Worm (Caenorhabditis elegans) whole organism, L1 larva: Measurements from ENCODE around the gene sas-4.

ENCODE experiments used
- aly-2 ChIP-seq: fragments of 150-350 bp; optimal IDR thresholded peaks from 2 replicates; lab custom pipeline; 2014; ENCODE audit warnings: missing biosample characterization, missing genetic modification characterization
- blmp-1 ChIP-seq: fragments of 150-350 bp; optimal IDR thresholded peaks from 2 replicates; lab custom pipeline; 2014; ENCODE audit warnings: missing biosample characterization, missing genetic modification characterization
- ceh-82 ChIP-seq, 3 experiments: fragments of 150-350 bp in 1 of 3; sonication (generic microtip) in 2 of 3; optimal IDR thresholded peaks; 2 replicates each; lab custom pipeline; 2014 to 2017; ENCODE audit warnings: missing biosample characterization in 3 of 3, missing genetic modification characterization in 3 of 3
- dpl-1 ChIP-seq, 3 experiments: fragments of 150-350 bp in 2 of 3; sonication (generic microtip) in 1 of 3; optimal IDR thresholded peaks; 2 replicates each; lab custom pipeline; 2014 to 2017; ENCODE audit warnings: missing biosample characterization in 3 of 3, missing genetic modification characterization in 3 of 3, missing genetic modification reagents in 3 of 3
- efl-1 ChIP-seq, 4 experiments: fragments of 150-350 bp; optimal IDR thresholded peaks in 3 of 4; peaks in 1 of 4; 1 replicate in 1 of 4; 2 replicates in 3 of 4; lab custom pipeline; 2014; ENCODE audit warnings: missing biosample characterization in 2 of 4, missing genetic modification characterization in 2 of 4, missing genetic modification reagents in 2 of 4
- lin-14 ChIP-seq: fragments of 200-800 bp; sonication (Bioruptor generic); optimal IDR thresholded peaks from 2 replicates; lab custom pipeline; 2018; ENCODE audit warnings: mild to moderate bottlenecking, missing genetic modification characterization, moderate library complexity, missing compliant biosample characterization
- lin-15B ChIP-seq: fragments of 150-350 bp; sonication (generic microtip); optimal IDR thresholded peaks from 3 replicates; lab custom pipeline; 2014; ENCODE audit warnings: missing biosample characterization, missing genetic modification characterization
- lin-35 ChIP-seq, 2 experiments: fragments of 150-350 bp; optimal IDR thresholded peaks; 2 replicates each; lab custom pipeline; 2014; ENCODE audit warnings: missing biosample characterization in 2 of 2, missing genetic modification characterization in 2 of 2, missing genetic modification reagents in 2 of 2
- lin-39 ChIP-seq: fragments of 150-350 bp; optimal IDR thresholded peaks from 2 replicates; lab custom pipeline; 2014; ENCODE audit warnings: missing biosample characterization, missing genetic modification reagents, missing genetic modification characterization
- lir-3 ChIP-seq: sonication (generic microtip); optimal IDR thresholded peaks from 2 replicates; lab custom pipeline; 2016; ENCODE audit warnings: mild to moderate bottlenecking, missing genetic modification characterization, moderate library complexity, missing compliant biosample characterization; ENCODE audit not compliant: poor library complexity
- lsy-2 ChIP-seq, 2 experiments: fragments of 150-350 bp; optimal IDR thresholded peaks; 2 replicates each; lab custom pipeline; 2014; ENCODE audit warnings: missing biosample characterization in 2 of 2, missing genetic modification characterization in 2 of 2
- mab-9 ChIP-seq: fragments of 200-800 bp; sonication (Bioruptor generic); IDR thresholded peaks from 2 replicates; pipeline ENCODE4 v1.3.6; 2022; ENCODE audit warnings: missing genetic modification reagents, missing genetic modification characterization, missing compliant biosample characterization
- nhr-19 ChIP-seq: fragments of 200-800 bp; sonication (Bioruptor generic); conservative IDR thresholded peaks from 2 replicates; pipeline ENCODE4 v1.3.6; 2022; ENCODE audit warnings: missing genetic modification characterization, missing compliant biosample characterization
- nhr-20 ChIP-seq: sonication (generic microtip); optimal IDR thresholded peaks from 2 replicates; lab custom pipeline; 2016; ENCODE audit warnings: mild to moderate bottlenecking, missing genetic modification characterization, missing compliant biosample characterization
- nhr-90 ChIP-seq: sonication (generic microtip); optimal IDR thresholded peaks from 2 replicates; lab custom pipeline; 2016; ENCODE audit warnings: mild to moderate bottlenecking, missing genetic modification characterization, missing compliant biosample characterization; ENCODE audit not compliant: poor library complexity
- rnt-1 ChIP-seq: sonication (generic microtip); optimal IDR thresholded peaks from 2 replicates; lab custom pipeline; 2016; ENCODE audit warnings: mild to moderate bottlenecking, missing genetic modification characterization, moderate library complexity, missing compliant biosample characterization
- skn-1 ChIP-seq: fragments of 150-350 bp; optimal IDR thresholded peaks from 2 replicates; lab custom pipeline; 2014; ENCODE audit warnings: missing biosample characterization, missing genetic modification characterization
- snu-23 ChIP-seq: sonication (generic microtip); optimal IDR thresholded peaks from 2 replicates; lab custom pipeline; 2016; ENCODE audit warnings: missing genetic modification characterization, missing compliant biosample characterization
- swsn-7 ChIP-seq: sonication (generic microtip); optimal IDR thresholded peaks from 2 replicates; lab custom pipeline; 2016; ENCODE audit warnings: missing genetic modification characterization, missing compliant biosample characterization
- tbx-2 ChIP-seq: sonication (generic microtip); optimal IDR thresholded peaks from 2 replicates; lab custom pipeline; 2016; ENCODE audit warnings: missing genetic modification characterization, missing compliant biosample characterization
- unc-86 ChIP-seq: sonication (generic microtip); optimal IDR thresholded peaks from 2 replicates; lab custom pipeline; 2016; ENCODE audit warnings: missing genetic modification characterization, missing compliant biosample characterization
- xbp-1 ChIP-seq: sonication (generic microtip); optimal IDR thresholded peaks from 2 replicates; lab custom pipeline; 2016; ENCODE audit warnings: missing genetic modification characterization, missing compliant biosample characterization

sas-4 gene

DNA sequence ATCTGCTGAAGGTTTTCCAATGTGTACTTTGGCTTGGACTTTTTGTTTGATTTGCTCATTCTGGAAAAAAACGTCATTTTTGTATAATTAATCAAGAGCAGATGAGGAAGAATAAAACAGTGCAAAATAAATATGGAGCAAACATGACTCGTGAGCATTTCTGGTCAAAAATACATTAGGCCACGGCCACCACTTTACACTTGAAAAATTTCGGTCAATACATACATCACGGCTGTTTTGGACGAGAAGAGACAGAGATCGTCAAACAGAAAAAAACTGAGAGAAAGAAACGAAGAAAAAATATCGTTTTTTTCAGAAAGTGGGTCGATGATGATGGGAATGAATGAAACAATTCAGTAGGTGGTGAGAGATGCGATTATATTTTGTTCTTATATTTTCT is 50.1 kb downstream of the sas-4 start, which contains the start of the genes F09G8.7 and crn-7:
TSS of gene F09G8.7 (minus strand) at position 60 of the 400 bp plus-strand sequence.
TSS of gene crn-7 (plus strand) at position 236 of the 400 bp plus-strand sequence.
- TF ChIP-seq ceh-82 (tag; optimal IDR thresholded peaks at IDR 0.05; lab: Kevin White, UChicago) (peak in 1 of 3 experiments; percentile 31), lin-15B (peak; percentile 15), blmp-1 (tag; lab: Kevin White, UChicago) (peak; percentile 46), snu-23 (GFP tag; lab: Kevin White, UChicago) (peak; percentile 33), dpl-1 (GFP tag; optimal IDR thresholded peaks at IDR 0.05; lab: Kevin White, UChicago) (peak in 2 of 3 experiments; percentile 36 to 44), lsy-2 (tag; optimal IDR thresholded peaks at IDR 0.05; lab: Kevin White, UChicago) (peak in 1 of 2 experiments; percentile 55), skn-1 (tag; lab: Kevin White, UChicago) (peak; percentile 25), lin-39 (no peak), nhr-90 (no peak), lir-3 (tag; lab: Kevin White, UChicago) (peak; percentile 24), tbx-2 (tag; lab: Kevin White, UChicago) (no peak), aly-2 (no peak), efl-1 (optimal IDR thresholded peaks at IDR 0.05; lab: Kevin White, UChicago) (peak; percentile 32 to 36), efl-1 (GFP tag; optimal IDR thresholded peaks at IDR 0.05 in 1 of 2; lab: Kevin White, UChicago) (peak in 1 of 2 experiments; percentile 17), lin-35 (GFP tag; optimal IDR thresholded peaks at IDR 0.05; lab: Kevin White, UChicago) (peak; percentile 23 to 31), rnt-1 (tag; lab: Kevin White, UChicago) (peak; percentile 45)

ce11 chrIII:8265753-8266152 is 52.6 kb downstream of the sas-4 start, which contains the start of gene mrps-9:
TSS of gene mrps-9 (plus strand) at chrIII:8266062.
- TF ChIP-seq dpl-1 (GFP tag; optimal IDR thresholded peaks at IDR 0.05; lab: Kevin White, UChicago) (peak; percentile 11 to 64 (median 37)), mab-9 (GFP tag; lab: Robert Waterston, UW) (no peak), swsn-7 (tag; lab: Kevin White, UChicago) (peak; percentile 15), nhr-20 (peak; percentile 0), lir-3 (tag; lab: Kevin White, UChicago) (peak; percentile 30), unc-86 (no peak), snu-23 (GFP tag; lab: Kevin White, UChicago) (peak; percentile 30), skn-1 (tag; lab: Kevin White, UChicago) (no peak), rnt-1 (tag; lab: Kevin White, UChicago) (peak; percentile 26), blmp-1 (tag; lab: Kevin White, UChicago) (peak; percentile 78), nhr-19 (GFP tag; lab: Robert Waterston, UW) (no peak), lin-14 (GFP tag; lab: Kevin White, UChicago) (peak; percentile 38), efl-1 (optimal IDR thresholded peaks at IDR 0.05; lab: Kevin White, UChicago) (peak; percentile 30 to 36), efl-1 (GFP tag; optimal IDR thresholded peaks at IDR 0.05 in 1 of 2; lab: Kevin White, UChicago) (peak; percentile 31 to 92), lin-35 (GFP tag; optimal IDR thresholded peaks at IDR 0.05; lab: Kevin White, UChicago) (peak; percentile 27 to 41), lsy-2 (tag; optimal IDR thresholded peaks at IDR 0.05; lab: Kevin White, UChicago) (peak in 1 of 2 experiments; percentile 60), xbp-1 (peak; percentile 9)
